Worm (Caenorhabditis elegans) whole organism, early embryonic: ENCODE results near the gene ZK1127.3.

Experiments used
- aly-1 ChIP-seq: sonication (generic microtip); optimal IDR thresholded peaks from 2 replicates; lab custom pipeline; 2016; ENCODE audit warnings: missing genetic modification characterization, missing compliant biosample characterization
- tbx-11 ChIP-seq: fragments of 200-800 bp; sonication (Bioruptor generic); IDR thresholded peaks from 2 replicates; pipeline ENCODE4 v1.3.6; 2022; ENCODE audit warnings: missing genetic modification characterization, missing compliant biosample characterization

- TF ChIP-seq aly-1 (no peak), tbx-11 (GFP tag; lab: Robert Waterston, UW) (no peak)
Observed at ce11 chrII:7102288-7102687, 47.2 kb downstream of the ZK1127.3 start.
